Fruit fly (Drosophila melanogaster) whole organism, embryonic: ENCODE results near the gene CG6470.

ENCODE experiments used
- Awh ChIP-seq: fragments of 200-800 bp; sonication (Bioruptor generic); IDR thresholded peaks from 2 replicates; pipeline ENCODE4, ENCODE4 v1.3.6; 2022; ENCODE audit warnings: missing biosample characterization, missing genetic modification characterization
- Bdp1 ChIP-seq: fragments of 200-800 bp; sonication (Bioruptor generic); optimal IDR thresholded peaks from 3 replicates; lab custom pipeline; 2016; ENCODE audit warnings: missing biosample characterization, missing genetic modification characterization
- CG10462 ChIP-seq: fragments of 200-800 bp; sonication (Bioruptor generic); optimal IDR thresholded peaks from 2 replicates; lab custom pipeline; 2016; ENCODE audit warnings: missing biosample characterization, missing genetic modification characterization
- CG10959 ChIP-seq: fragments of 200-800 bp; sonication (Bioruptor generic); IDR thresholded peaks from 2 replicates; pipeline ENCODE4 v1.3.6; 2022; ENCODE audit warnings: missing biosample characterization, missing genetic modification characterization
- CG12769 ChIP-seq: fragments of 200-800 bp; sonication (Bioruptor generic); optimal IDR thresholded peaks from 2 replicates; lab custom pipeline; 2019; ENCODE audit warnings: missing biosample characterization, mild to moderate bottlenecking, missing genetic modification characterization, moderate library complexity
- CG13424 ChIP-seq: fragments of 200-800 bp; sonication (Bioruptor generic); optimal IDR thresholded peaks from 2 replicates; lab custom pipeline; 2019; ENCODE audit warnings: missing biosample characterization, mild to moderate bottlenecking, missing genetic modification characterization, moderate library complexity
- CG14667 ChIP-seq: fragments of 200-800 bp; sonication (Bioruptor generic); IDR thresholded peaks from 2 replicates; pipeline ENCODE4 v1.3.6; 2022; ENCODE audit warnings: missing biosample characterization, missing genetic modification characterization
- CG15696 ChIP-seq: fragments of 200-800 bp; sonication (Bioruptor generic); optimal IDR thresholded peaks from 2 replicates; lab custom pipeline; 2019; ENCODE audit warnings: missing biosample characterization, mild to moderate bottlenecking, missing genetic modification characterization, moderate library complexity
- CG17568 ChIP-seq: fragments of 200-800 bp; sonication (Bioruptor generic); optimal IDR thresholded peaks from 2 replicates; lab custom pipeline; 2018; ENCODE audit warnings: missing biosample characterization, mild to moderate bottlenecking, missing genetic modification characterization, moderate library complexity
- CG18262 ChIP-seq: fragments of 200-800 bp; optimal IDR thresholded peaks from 3 replicates; lab custom pipeline; 2019; ENCODE audit warnings: missing biosample characterization, mild to moderate bottlenecking, missing genetic modification characterization, moderate library complexity
- CG2116 ChIP-seq: fragments of 200-800 bp; sonication (Bioruptor generic); optimal IDR thresholded peaks from 3 replicates; lab custom pipeline; 2018; ENCODE audit warnings: missing biosample characterization, mild to moderate bottlenecking, missing genetic modification characterization
- CG4360 ChIP-seq: fragments of 200-800 bp; sonication (Bioruptor generic); IDR thresholded peaks from 2 replicates; pipeline ENCODE4 v1.3.6; 2022; ENCODE audit warnings: missing biosample characterization, missing genetic modification characterization
- CG4820 ChIP-seq: fragments of 200-800 bp; sonication (Bioruptor generic); optimal IDR thresholded peaks from 3 replicates; lab custom pipeline; 2016; ENCODE audit warnings: missing biosample characterization, missing genetic modification characterization
- CG5180 ChIP-seq: fragments of 200-800 bp; sonication (Bioruptor generic); optimal IDR thresholded peaks from 3 replicates; lab custom pipeline; 2017; ENCODE audit warnings: missing biosample characterization, missing genetic modification characterization, mild to moderate bottlenecking, moderate library complexity, missing genetic modification reagents
- CG5953 ChIP-seq: fragments of 200-800 bp; sonication (Bioruptor generic); IDR thresholded peaks from 2 replicates; pipeline ENCODE4 v1.3.6; 2022; ENCODE audit warnings: missing biosample characterization, missing genetic modification characterization
- CG6254 ChIP-seq: fragments of 200-800 bp; sonication (Bioruptor generic); optimal IDR thresholded peaks from 3 replicates; lab custom pipeline; 2017; ENCODE audit warnings: mild to moderate bottlenecking, missing biosample characterization, missing genetic modification reagents, missing genetic modification characterization
- CG7271 ChIP-seq: fragments of 200-800 bp; sonication (Bioruptor generic); optimal IDR thresholded peaks from 2 replicates; lab custom pipeline; 2018; ENCODE audit warnings: missing biosample characterization, mild to moderate bottlenecking, missing genetic modification characterization, moderate library complexity
- CG9609 ChIP-seq: fragments of 200-800 bp; sonication (Bioruptor generic); optimal IDR thresholded peaks from 3 replicates; lab custom pipeline; 2016; ENCODE audit warnings: missing biosample characterization, missing genetic modification characterization
- CTCF ChIP-seq: fragments of 200-800 bp; sonication (Bioruptor generic); optimal IDR thresholded peaks from 2 replicates; lab custom pipeline; 2017; ENCODE audit warnings: missing biosample characterization, mild to moderate bottlenecking, missing genetic modification characterization, moderate library complexity
- CkIIα-i1 ChIP-seq: fragments of 200-800 bp; sonication (Bioruptor generic); IDR thresholded peaks from 2 replicates; pipeline ENCODE4 v1.3.6; 2022; ENCODE audit warnings: missing biosample characterization, missing genetic modification characterization
- D19B ChIP-seq: fragments of 200-800 bp; sonication (Bioruptor generic); optimal IDR thresholded peaks from 2 replicates; lab custom pipeline; 2017; ENCODE audit warnings: missing biosample characterization, mild to moderate bottlenecking, missing genetic modification characterization
- Dad ChIP-seq: fragments of 200-800 bp; sonication (Bioruptor generic); optimal IDR thresholded peaks from 3 replicates; lab custom pipeline; 2016; ENCODE audit warnings: missing biosample characterization, missing genetic modification characterization
- Dfd ChIP-seq, 2 experiments: fragments of >200 bp; optimal IDR thresholded peaks; 2 replicates each; lab custom pipeline; 2017; ENCODE audit warnings: missing biosample characterization in 2 of 2, missing genetic modification characterization in 2 of 2
- Dref ChIP-seq: fragments of 200-800 bp; sonication (Bioruptor generic); IDR thresholded peaks from 2 replicates; pipeline ENCODE4 v1.3.6; 2022; ENCODE audit warnings: missing biosample characterization, missing genetic modification characterization
- H2.0 ChIP-seq: fragments of 200-800 bp; sonication (Bioruptor generic); IDR thresholded peaks from 2 replicates; pipeline ENCODE4 v1.3.6; 2022; ENCODE audit warnings: missing biosample characterization, missing genetic modification characterization
- Hand ChIP-seq: fragments of 200-800 bp; sonication (Bioruptor generic); optimal IDR thresholded peaks from 2 replicates; lab custom pipeline; 2017; ENCODE audit warnings: mild to moderate bottlenecking, missing biosample characterization, missing genetic modification reagents, missing genetic modification characterization
- HmgD ChIP-seq: fragments of 200-800 bp; sonication (Bioruptor generic); optimal IDR thresholded peaks from 3 replicates; lab custom pipeline; 2016; ENCODE audit warnings: missing biosample characterization, missing genetic modification characterization
- Med ChIP-seq: fragments of 200-800 bp; sonication (Bioruptor generic); peaks from one replicate; lab custom pipeline; 2016; ENCODE audit warnings: missing biosample characterization, missing genetic modification characterization, mild to moderate bottlenecking, inconsistent platforms, moderate library complexity
- Neu2 ChIP-seq: fragments of 200-800 bp; sonication (Bioruptor generic); optimal IDR thresholded peaks from 3 replicates; lab custom pipeline; 2016; ENCODE audit warnings: missing biosample characterization, missing genetic modification characterization, borderline replicate concordance
- Ptx1 ChIP-seq: fragments of 200-800 bp; sonication (Bioruptor generic); IDR thresholded peaks from 2 replicates; pipeline ENCODE4 v1.3.6; 2022; ENCODE audit warnings: missing biosample characterization, missing genetic modification characterization
- Rfx ChIP-seq: fragments of 200-800 bp; sonication (Bioruptor generic); IDR thresholded peaks from 2 replicates; pipeline ENCODE4 v1.3.6; 2022; ENCODE audit warnings: missing biosample characterization, missing genetic modification characterization
- abd-A ChIP-seq: fragments of 200-800 bp; sonication (Bioruptor generic); optimal IDR thresholded peaks from 3 replicates; lab custom pipeline; 2019; ENCODE audit warnings: missing biosample characterization, mild to moderate bottlenecking, missing genetic modification characterization, moderate library complexity
- bcd ChIP-seq: fragments of 200-800 bp; sonication (Bioruptor generic); optimal IDR thresholded peaks from 2 replicates; lab custom pipeline; 2017; ENCODE audit warnings: missing biosample characterization, mild to moderate bottlenecking, missing genetic modification characterization
- crol ChIP-seq: fragments of 200-800 bp; sonication (Bioruptor generic); IDR thresholded peaks from 2 replicates; pipeline ENCODE4 v1.3.6; 2022; ENCODE audit warnings: missing biosample characterization, missing genetic modification characterization
- dati ChIP-seq: fragments of 200-800 bp; sonication (Bioruptor generic); IDR thresholded peaks from 2 replicates; pipeline ENCODE4 v1.3.6; 2022; ENCODE audit warnings: missing biosample characterization, missing genetic modification characterization
- fd96Cb ChIP-seq: fragments of 200-800 bp; sonication (Bioruptor generic); optimal IDR thresholded peaks from 2 replicates; lab custom pipeline; 2018; ENCODE audit warnings: missing biosample characterization, mild to moderate bottlenecking, missing genetic modification characterization, moderate library complexity
- gt ChIP-seq: fragments of 200-800 bp; sonication (Bioruptor generic); IDR thresholded peaks from 2 replicates; pipeline ENCODE4 v1.3.6; 2022; ENCODE audit warnings: missing biosample characterization, missing genetic modification characterization
- her ChIP-seq: fragments of 200-800 bp; sonication (Bioruptor generic); optimal IDR thresholded peaks from 2 replicates; lab custom pipeline; 2016; ENCODE audit warnings: missing biosample characterization, missing genetic modification characterization
- inv ChIP-seq: fragments of 200-800 bp; sonication (Bioruptor generic); IDR thresholded peaks from 2 replicates; pipeline ENCODE4 v1.3.6; 2022; ENCODE audit warnings: missing biosample characterization, missing genetic modification characterization; ENCODE audit not compliant: partially characterized antibody
- jing ChIP-seq: fragments of 200-800 bp; sonication (Bioruptor generic); optimal IDR thresholded peaks from 2 replicates; lab custom pipeline; 2018; ENCODE audit warnings: missing biosample characterization, mild to moderate bottlenecking, missing genetic modification characterization
- jumu ChIP-seq: fragments of 200-800 bp; sonication (Bioruptor generic); optimal IDR thresholded peaks from 3 replicates; lab custom pipeline; 2016; ENCODE audit warnings: missing biosample characterization, missing genetic modification characterization
- klu ChIP-seq: fragments of 200-800 bp; sonication (Bioruptor generic); IDR thresholded peaks from 2 replicates; pipeline ENCODE4 v1.3.6; 2022; ENCODE audit warnings: missing biosample characterization, missing genetic modification characterization
- lilli ChIP-seq: fragments of 200-800 bp; sonication (Bioruptor generic); optimal IDR thresholded peaks from 3 replicates; lab custom pipeline; 2016; ENCODE audit warnings: missing biosample characterization, missing genetic modification characterization
- lmd ChIP-seq: fragments of 200-800 bp; sonication (Bioruptor generic); IDR thresholded peaks from 2 replicates; pipeline ENCODE4 v1.3.6; 2022; ENCODE audit warnings: missing biosample characterization, missing genetic modification characterization
- nom ChIP-seq: fragments of 200-800 bp; sonication (Bioruptor generic); optimal IDR thresholded peaks from 2 replicates; lab custom pipeline; 2017; ENCODE audit warnings: missing biosample characterization, missing genetic modification characterization, mild to moderate bottlenecking, moderate library complexity, missing genetic modification reagents
- repo ChIP-seq: fragments of 200-800 bp; sonication (Bioruptor generic); optimal IDR thresholded peaks from 2 replicates; lab custom pipeline; 2016; ENCODE audit warnings: missing biosample characterization, missing genetic modification characterization
- salm ChIP-seq: fragments of 200-800 bp; sonication (Bioruptor generic); optimal IDR thresholded peaks from 2 replicates; lab custom pipeline; 2018; ENCODE audit warnings: missing biosample characterization, mild to moderate bottlenecking, missing genetic modification characterization
- scrt ChIP-seq: fragments of 200-800 bp; sonication (Bioruptor generic); optimal IDR thresholded peaks from 2 replicates; lab custom pipeline; 2018; ENCODE audit warnings: missing biosample characterization, mild to moderate bottlenecking, missing genetic modification characterization, moderate library complexity
- tap ChIP-seq: fragments of 200-800 bp; optimal IDR thresholded peaks from 3 replicates; lab custom pipeline; 2019; ENCODE audit warnings: missing biosample characterization, mild to moderate bottlenecking, missing genetic modification characterization, moderate library complexity
- vnd ChIP-seq: fragments of 200-800 bp; sonication (Bioruptor generic); IDR thresholded peaks from 3 replicates; pipeline ENCODE4 v1.3.6; 2022; ENCODE audit warnings: missing biosample characterization, missing genetic modification characterization; ENCODE audit not compliant: partially characterized antibody
- vvl ChIP-seq: fragments of 200-800 bp; sonication (Bioruptor generic); IDR thresholded peaks from 2 replicates; pipeline ENCODE4 v1.3.6; 2022; ENCODE audit warnings: missing biosample characterization, missing genetic modification characterization
- zfh2 ChIP-seq: fragments of 200-800 bp; sonication (Bioruptor generic); optimal IDR thresholded peaks from 2 replicates; lab custom pipeline; 2016; ENCODE audit warnings: missing biosample characterization, missing genetic modification characterization

The CG6470 gene

DNA sequence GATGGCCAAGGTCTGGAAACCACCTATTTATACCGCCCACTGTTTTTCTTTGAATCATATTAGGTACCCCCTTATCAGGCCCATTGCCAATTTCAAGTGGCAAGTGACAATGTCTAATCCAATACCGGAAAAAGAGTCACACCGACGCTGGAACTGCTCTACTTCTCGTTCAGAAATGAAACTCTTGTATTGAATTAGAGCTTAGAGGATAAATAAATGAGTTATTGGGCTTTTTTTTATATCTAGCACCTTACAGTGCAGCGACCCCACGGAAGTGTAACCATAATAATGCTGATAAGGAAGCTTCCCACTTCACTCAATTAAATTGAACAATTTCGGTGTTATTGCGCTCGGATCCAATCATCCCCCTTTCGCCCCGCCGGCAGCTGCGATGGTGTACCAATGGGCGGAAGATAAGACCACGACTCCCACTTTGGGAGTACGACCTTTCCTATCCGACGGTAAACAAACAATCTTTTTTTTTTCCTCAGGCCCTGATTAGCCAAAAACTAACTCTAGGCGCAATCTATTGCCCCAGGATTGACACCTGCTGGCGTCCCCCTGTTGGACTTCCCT lies 20.4 kb downstream of the CG6470 start, which contains the start of gene CG15043 (continued):
- TF ChIP-seq Awh (no peak), CG13424 (tag; lab: Kevin White, UChicago) (no peak), Hand (GFP tag; lab: Kevin White, UChicago) (no peak), her (GFP tag; lab: Kevin White, UChicago) (no peak), vvl (GFP tag; lab: Robert Waterston, UW) (0 out of 2 replicates have a peak, but pooled peaks have one; percentile 9), repo (GFP tag; lab: Kevin White, UChicago) (no peak), CG4360 (GFP tag; lab: Robert Waterston, UW) (no peak), abd-A (tag; lab: Kevin White, UChicago) (no peak), Dfd (GFP tag; optimal IDR thresholded peaks at IDR 0.05; lab: Kevin White, UChicago) (no peak), CG5953 (GFP tag; lab: Robert Waterston, UW) (no peak), HmgD (GFP tag; lab: Kevin White, UChicago) (no peak), CG9609 (GFP tag; lab: Kevin White, UChicago) (no peak), scrt (GFP tag; lab: Kevin White, UChicago) (no peak), CG2116 (GFP tag; lab: Kevin White, UChicago) (no peak), CG10462 (GFP tag; lab: Kevin White, UChicago) (no peak), vnd (GFP tag; lab: Robert Waterston, UW) (no peak), nom (GFP tag; lab: Kevin White, UChicago) (no peak), salm (tag; lab: Kevin White, UChicago) (no peak), D19B (GFP tag; lab: Kevin White, UChicago) (peak; percentile 54), Rfx (peak; percentile 81), CTCF (GFP tag; lab: Kevin White, UChicago) (no peak), Bdp1 (GFP tag; lab: Kevin White, UChicago) (no peak), Neu2 (GFP tag; lab: Kevin White, UChicago) (no peak), CG12769 (tag; lab: Kevin White, UChicago) (peak; percentile 61), crol (GFP tag; lab: Robert Waterston, UW) (peak; percentile 41; the same call in 1 of the 2 replicates), CG7271 (tag; lab: Kevin White, UChicago) (no peak), jumu (GFP tag; lab: Kevin White, UChicago) (no peak), tap (tag; lab: Kevin White, UChicago) (no peak), H2.0 (GFP tag; lab: Robert Waterston, UW) (no peak), dati (GFP tag; lab: Robert Waterston, UW) (no peak), lmd (GFP tag; lab: Robert Waterston, UW) (peak; percentile 42; the same call in 1 of the 2 replicates), Dad (no peak), Ptx1 (peak; percentile 72), gt (GFP tag; lab: Robert Waterston, UW) (no peak), CG5180 (no peak), CG10959 (no peak), inv (GFP tag; lab: Robert Waterston, UW) (no peak), CG18262 (tag; lab: Kevin White, UChicago) (no peak), CG17568 (GFP tag; lab: Kevin White, UChicago) (no peak), bcd (GFP tag; lab: Kevin White, UChicago) (peak; percentile 44), klu (GFP tag; lab: Robert Waterston, UW) (0 out of 2 replicates have a peak, but pooled peaks have one; percentile 14), CG15696 (tag; lab: Kevin White, UChicago) (no peak), fd96Cb (tag; lab: Kevin White, UChicago) (peak; percentile 7), Dref (GFP tag; lab: Robert Waterston, UW) (no peak), CG14667 (GFP tag; lab: Robert Waterston, UW) (0 out of 2 replicates have a peak, but pooled peaks have one; percentile 32), CG6254 (GFP tag; lab: Kevin White, UChicago) (no peak), zfh2 (GFP tag; lab: Kevin White, UChicago) (peak; percentile 55), CkIIα-i1 (no peak), Med (GFP tag; lab: Kevin White, UChicago) (peak; percentile 84), lilli (peak; percentile 67), CG4820 (peak; percentile 3), jing (GFP tag; lab: Kevin White, UChicago) (no peak)
